Worm (Caenorhabditis elegans) whole organism, L1 larva: Measurements from ENCODE around the gene F49E12.12.

Experiments used
- lir-3 ChIP-seq: sonication (generic microtip); optimal IDR thresholded peaks from 2 replicates; lab custom pipeline; 2016; ENCODE audit warnings: mild to moderate bottlenecking, missing genetic modification characterization, moderate library complexity, missing compliant biosample characterization; ENCODE audit not compliant: poor library complexity
- nhr-11 ChIP-seq: fragments of 150-350 bp; optimal IDR thresholded peaks from 2 replicates; lab custom pipeline; 2014; ENCODE audit warnings: missing biosample characterization, missing genetic modification characterization

DNA sequence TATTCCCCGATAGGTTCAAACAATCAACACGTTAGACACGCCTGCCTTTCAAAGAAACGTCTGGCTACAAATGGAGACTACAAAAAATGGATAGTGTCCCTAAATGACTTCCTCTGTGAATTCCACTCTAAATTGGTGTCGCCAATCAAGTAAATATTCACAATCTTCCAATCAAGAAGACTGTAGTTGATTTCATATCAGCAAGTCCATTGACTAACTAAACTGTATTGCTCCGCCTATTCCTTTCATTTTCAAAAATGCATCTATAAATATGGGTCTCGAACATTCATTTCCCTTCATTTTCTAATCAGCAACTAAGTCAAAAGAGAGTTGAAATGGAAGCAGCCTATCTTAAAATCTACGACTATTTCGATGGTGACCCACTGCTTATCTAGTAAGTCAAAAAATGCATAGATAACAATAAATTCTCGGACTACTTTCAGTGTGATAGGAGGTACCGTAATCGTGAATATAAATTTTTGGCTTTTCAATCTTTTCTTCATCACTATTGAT lies 6.8 kb downstream of the F49E12.12 start, which contains the start of gene drd-1:
- TF ChIP-seq nhr-11 (tag; lab: Kevin White, UChicago) (no peak), lir-3 (tag; lab: Kevin White, UChicago) (no peak)
